Worm (Caenorhabditis elegans) whole organism, mixed stage, embryonic: ENCODE results near the gene C12D5.3.

Source experiments
- M03D4.4 ChIP-seq: sonication (generic microtip); optimal IDR thresholded peaks from 2 replicates; lab custom pipeline; 2017; ENCODE audit warnings: mild to moderate bottlenecking, missing genetic modification characterization, missing compliant biosample characterization
- blmp-1 ChIP-seq: fragments of 150-350 bp; optimal IDR thresholded peaks from 2 replicates; lab custom pipeline; 2014; ENCODE audit warnings: missing biosample characterization, missing genetic modification characterization
- ceh-39 ChIP-seq: fragments of 150-350 bp; optimal IDR thresholded peaks from 2 replicates; lab custom pipeline; 2014; ENCODE audit warnings: missing biosample characterization, missing genetic modification characterization
- ceh-43 ChIP-seq: fragments of 200-800 bp; sonication (Bioruptor generic); optimal IDR thresholded peaks from 2 replicates; lab custom pipeline; 2018; ENCODE audit warnings: mild to moderate bottlenecking, missing genetic modification characterization, moderate library complexity, missing compliant biosample characterization
- ceh-83 ChIP-seq: fragments of 200-800 bp; sonication (Bioruptor generic); optimal IDR thresholded peaks from 2 replicates; lab custom pipeline; 2018; ENCODE audit warnings: mild to moderate bottlenecking, missing genetic modification characterization, missing compliant biosample characterization
- ces-1 ChIP-seq: fragments of 150-350 bp; optimal IDR thresholded peaks from 2 replicates; lab custom pipeline; 2014; ENCODE audit warnings: missing biosample characterization, missing genetic modification reagents, missing genetic modification characterization
- cnd-1 ChIP-seq: fragments of 200-800 bp; sonication (Bioruptor generic); optimal IDR thresholded peaks from 2 replicates; lab custom pipeline; 2018; ENCODE audit warnings: mild to moderate bottlenecking, missing genetic modification characterization, missing compliant biosample characterization
- drap-1 ChIP-seq: fragments of 200-800 bp; sonication (Bioruptor generic); optimal IDR thresholded peaks from 3 replicates; lab custom pipeline; 2018; ENCODE audit warnings: mild to moderate bottlenecking, missing genetic modification characterization, missing compliant biosample characterization
- elt-1 ChIP-seq: sonication (generic microtip); optimal IDR thresholded peaks from 2 replicates; lab custom pipeline; 2017; ENCODE audit warnings: missing genetic modification characterization, mild to moderate bottlenecking, missing compliant biosample characterization, antibody characterized with exemption, moderate library complexity, borderline replicate concordance; ENCODE audit not compliant: insufficient read depth
- elt-3 ChIP-seq: fragments of 150-350 bp; optimal IDR thresholded peaks from 2 replicates; lab custom pipeline; 2014; ENCODE audit warnings: missing biosample characterization, missing genetic modification characterization
- flh-1 ChIP-seq: fragments of 200-800 bp; sonication (Bioruptor generic); optimal IDR thresholded peaks from 2 replicates; lab custom pipeline; 2018; ENCODE audit warnings: mild to moderate bottlenecking, missing genetic modification characterization, moderate library complexity, missing compliant biosample characterization
- ham-2 ChIP-seq: fragments of 200-800 bp; sonication (Bioruptor generic); optimal IDR thresholded peaks from 2 replicates; lab custom pipeline; 2018; ENCODE audit warnings: mild to moderate bottlenecking, missing genetic modification characterization, missing compliant biosample characterization
- lin-13 ChIP-seq: fragments of 150-350 bp; optimal IDR thresholded peaks from 2 replicates; lab custom pipeline; 2014; ENCODE audit warnings: missing biosample characterization, missing genetic modification characterization
- lin-32 ChIP-seq: fragments of 200-800 bp; sonication (Bioruptor generic); optimal IDR thresholded peaks from 2 replicates; lab custom pipeline; 2018; ENCODE audit warnings: mild to moderate bottlenecking, missing genetic modification characterization, missing compliant biosample characterization
- lsy-2 ChIP-seq: fragments of 150-350 bp; optimal IDR thresholded peaks from 2 replicates; lab custom pipeline; 2014; ENCODE audit warnings: missing biosample characterization, missing genetic modification characterization
- mab-5 ChIP-seq: fragments of 150-350 bp; optimal IDR thresholded peaks from 2 replicates; lab custom pipeline; 2014; ENCODE audit warnings: missing biosample characterization, missing genetic modification characterization
- mep-1 ChIP-seq: fragments of 150-350 bp; optimal IDR thresholded peaks from 2 replicates; lab custom pipeline; 2017; ENCODE audit warnings: missing biosample characterization, missing genetic modification reagents, missing genetic modification characterization, inconsistent platforms
- mls-2 ChIP-seq: sonication (generic microtip); optimal IDR thresholded peaks from 2 replicates; lab custom pipeline; 2016; ENCODE audit warnings: mild to moderate bottlenecking, missing genetic modification characterization, moderate library complexity, missing compliant biosample characterization
- nhr-12 ChIP-seq: fragments of 150-350 bp; optimal IDR thresholded peaks from 2 replicates; lab custom pipeline; 2014; ENCODE audit warnings: missing biosample characterization, missing genetic modification characterization
- nhr-2 ChIP-seq: fragments of 150-350 bp; optimal IDR thresholded peaks from 2 replicates; lab custom pipeline; 2014; ENCODE audit warnings: missing biosample characterization, missing genetic modification characterization
- nhr-237 ChIP-seq: fragments of 150-350 bp; optimal IDR thresholded peaks from 2 replicates; lab custom pipeline; 2014; ENCODE audit warnings: missing biosample characterization, missing genetic modification characterization
- nhr-28 ChIP-seq: fragments of 150-350 bp; optimal IDR thresholded peaks from 2 replicates; lab custom pipeline; 2014; ENCODE audit warnings: missing biosample characterization, missing genetic modification characterization
- nhr-76 ChIP-seq: sonication (generic microtip); optimal IDR thresholded peaks from 2 replicates; lab custom pipeline; 2017; ENCODE audit warnings: missing biosample characterization, missing genetic modification characterization
- pha-4 ChIP-seq: fragments of 150-350 bp; optimal IDR thresholded peaks from 2 replicates; lab custom pipeline; 2018; ENCODE audit warnings: missing biosample characterization, missing genetic modification reagents, missing genetic modification characterization
- sem-2 ChIP-seq: fragments of 200-800 bp; sonication (Bioruptor generic); optimal IDR thresholded peaks from 2 replicates; lab custom pipeline; 2018; ENCODE audit warnings: mild to moderate bottlenecking, missing genetic modification characterization, missing compliant biosample characterization
- sptf-1 ChIP-seq: sonication (generic microtip); optimal IDR thresholded peaks from 2 replicates; lab custom pipeline; 2017; ENCODE audit warnings: mild to moderate bottlenecking, missing genetic modification characterization, moderate library complexity, missing compliant biosample characterization
- tbx-8 ChIP-seq: fragments of 200-800 bp; sonication (Bioruptor generic); optimal IDR thresholded peaks from 2 replicates; lab custom pipeline; 2018; ENCODE audit warnings: mild to moderate bottlenecking, missing genetic modification characterization, moderate library complexity, missing compliant biosample characterization
- unc-120 ChIP-seq: sonication (generic microtip); optimal IDR thresholded peaks from 2 replicates; lab custom pipeline; 2017; ENCODE audit warnings: missing genetic modification characterization, missing compliant biosample characterization; ENCODE audit not compliant: poor library complexity, severe bottlenecking
- unc-39 ChIP-seq: fragments of 150-350 bp; optimal IDR thresholded peaks from 2 replicates; lab custom pipeline; 2014; ENCODE audit warnings: missing biosample characterization, missing genetic modification characterization
- unc-62 ChIP-seq: fragments of 150-350 bp; optimal IDR thresholded peaks from 2 replicates; lab custom pipeline; 2014; ENCODE audit warnings: missing biosample characterization, missing genetic modification reagents, missing genetic modification characterization
- zip-8 ChIP-seq: fragments of 150-350 bp; optimal IDR thresholded peaks from 2 replicates; lab custom pipeline; 2014; ENCODE audit warnings: missing biosample characterization, missing genetic modification characterization
- ztf-11 ChIP-seq: fragments of 150-350 bp; optimal IDR thresholded peaks from 2 replicates; lab custom pipeline; 2014; ENCODE audit warnings: missing biosample characterization, missing genetic modification characterization

Gene C12D5.3

DNA sequence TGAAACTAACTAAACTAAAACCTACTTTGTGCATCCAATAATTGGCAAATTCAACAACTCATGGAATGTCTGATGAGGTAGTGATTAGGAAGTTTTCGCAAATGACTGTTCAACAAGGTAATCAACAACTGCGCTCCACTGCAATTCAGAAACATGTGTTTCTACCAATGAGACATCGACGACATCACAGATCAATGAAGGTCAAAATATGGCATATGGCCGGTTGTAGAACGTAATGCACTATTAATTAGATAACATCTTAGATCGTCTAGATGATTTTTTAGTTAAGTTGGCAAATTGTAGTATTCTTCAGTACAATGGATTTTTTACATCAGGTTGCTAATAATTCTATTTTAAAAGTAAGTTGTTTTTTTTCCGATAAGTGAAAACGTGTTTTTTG lies 10.2 kb downstream of the C12D5.3 start, which contains the start of the genes nhr-94 and nhr-152:
TSS of gene nhr-94 (minus strand) at position 147 of the 400 bp plus-strand sequence.
TSS of gene nhr-152 (plus strand) at position 162 of the 400 bp plus-strand sequence.
- peak; percentile 49 for TF ChIP-seq elt-1 (tag; lab: Kevin White, UChicago)
- TF ChIP-seq mab-5 (tag; lab: Kevin White, UChicago), result no peak
- no peak for TF ChIP-seq M03D4.4 (tag; lab: Kevin White, UChicago)
- peak; percentile 81 for TF ChIP-seq nhr-2 (tag; lab: Kevin White, UChicago)
- no peak for TF ChIP-seq unc-39 (tag; lab: Kevin White, UChicago)
- TF ChIP-seq, all 35 proteins: peak for 2

DNA sequence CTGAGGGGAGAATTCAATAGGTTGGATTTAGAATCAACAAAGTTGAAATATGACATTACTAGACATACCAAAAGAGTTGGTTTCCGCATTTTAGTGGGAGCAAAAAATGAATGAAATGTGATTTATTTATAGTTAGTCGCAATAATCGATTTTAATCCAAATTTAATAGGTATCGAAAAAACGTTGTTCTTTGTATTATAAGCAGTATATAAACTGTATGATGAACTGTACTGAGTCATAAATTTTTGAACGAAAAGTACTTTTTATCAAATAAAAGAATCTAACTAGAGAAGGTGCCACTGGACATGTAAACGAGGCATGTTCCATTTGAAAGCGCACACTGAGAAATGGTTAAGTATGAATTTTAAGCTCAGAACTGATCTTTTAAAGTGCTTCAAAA lies 13.9 kb downstream of the C12D5.3 start, which contains the start of gene C12D5.9:
TSS of gene C12D5.9 (minus strand) at position 101 of the 400 bp plus-strand sequence.
- no peak for TF ChIP-seq elt-3 (tag; lab: Kevin White, UChicago)
- no peak for TF ChIP-seq elt-1 (tag; lab: Kevin White, UChicago)
- TF ChIP-seq mls-2 (tag; lab: Kevin White, UChicago), result no peak
- TF ChIP-seq nhr-237 (tag; lab: Kevin White, UChicago), result no peak
- no peak for TF ChIP-seq ztf-11 (tag; lab: Kevin White, UChicago)
- TF ChIP-seq mab-5 (tag; lab: Kevin White, UChicago), result no peak
- TF ChIP-seq flh-1 (GFP tag; lab: Kevin White, UChicago), result no peak
- no peak for TF ChIP-seq ces-1 (GFP tag; lab: Kevin White, UChicago)
- TF ChIP-seq ceh-83 (GFP tag; lab: Kevin White, UChicago), result no peak

DNA sequence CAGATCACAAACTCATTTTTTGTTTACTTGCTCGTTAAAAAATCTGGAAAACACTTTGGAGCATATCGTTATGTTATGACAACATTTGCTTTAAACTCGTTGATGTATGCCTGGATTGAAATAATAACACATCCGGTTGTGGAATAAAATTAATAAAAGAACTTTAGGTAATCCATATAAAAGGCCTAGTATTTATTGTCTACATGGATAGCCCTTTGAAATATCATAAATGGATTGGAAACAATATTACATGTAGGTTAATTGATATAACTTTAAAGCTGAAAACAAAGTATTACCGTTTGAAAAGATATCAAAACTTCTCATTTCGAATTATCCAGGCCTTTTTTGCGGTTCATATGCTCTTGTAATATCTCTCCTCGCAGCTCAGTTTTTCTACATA lies 14.6 kb downstream of the C12D5.3 start:
- no peak for TF ChIP-seq lsy-2 (tag; lab: Kevin White, UChicago)
- no peak for TF ChIP-seq unc-39 (tag; lab: Kevin White, UChicago)
- no peak for TF ChIP-seq elt-3 (tag; lab: Kevin White, UChicago)
- TF ChIP-seq drap-1 (GFP tag; lab: Kevin White, UChicago), result no peak
- no peak for TF ChIP-seq ztf-11 (tag; lab: Kevin White, UChicago)
- TF ChIP-seq nhr-237 (tag; lab: Kevin White, UChicago), result no peak
- TF ChIP-seq mep-1 (tag; lab: Kevin White, UChicago), result no peak
- no peak for TF ChIP-seq ham-2 (GFP tag; lab: Kevin White, UChicago)
- TF ChIP-seq lin-32 (GFP tag; lab: Kevin White, UChicago), result no peak
- TF ChIP-seq nhr-76 (tag; lab: Kevin White, UChicago), result no peak
- no peak for TF ChIP-seq cnd-1 (tag; lab: Kevin White, UChicago)
- no peak for TF ChIP-seq nhr-2 (tag; lab: Kevin White, UChicago)
- TF ChIP-seq mab-5 (tag; lab: Kevin White, UChicago), result no peak
- TF ChIP-seq mls-2 (tag; lab: Kevin White, UChicago), result no peak
- no peak for TF ChIP-seq sem-2
- no peak for TF ChIP-seq pha-4

DNA sequence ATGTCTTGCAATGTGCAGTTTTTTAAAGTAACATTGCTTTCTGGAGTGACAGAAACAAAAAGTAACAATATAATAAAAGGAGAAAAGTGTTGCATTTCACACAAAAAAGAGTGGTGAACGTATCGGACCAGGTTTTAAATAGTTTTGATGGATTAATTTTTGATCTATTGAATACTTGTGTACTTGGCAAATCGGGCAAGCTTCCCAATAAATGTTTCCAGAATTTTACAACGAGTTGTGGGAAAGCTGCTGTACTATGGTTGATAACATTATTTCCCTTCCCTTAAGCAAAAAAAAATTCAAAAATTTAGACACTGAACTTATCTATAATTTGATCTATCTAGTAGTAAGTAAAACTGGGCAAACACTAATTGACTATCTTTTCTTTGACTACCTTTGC lies 17.4 kb downstream of the C12D5.3 start, which contains the start of gene C12D5.10:
TSS of gene C12D5.10 (minus strand) at position 101 of the 400 bp plus-strand sequence.
- TF ChIP-seq nhr-12, result no peak
- TF ChIP-seq ham-2 (GFP tag; lab: Kevin White, UChicago), result no peak
- no peak for TF ChIP-seq ceh-83 (GFP tag; lab: Kevin White, UChicago)
- TF ChIP-seq lsy-2 (tag; lab: Kevin White, UChicago), result no peak
- no peak for TF ChIP-seq nhr-2 (tag; lab: Kevin White, UChicago)
- TF ChIP-seq ztf-11 (tag; lab: Kevin White, UChicago), result no peak
- no peak for TF ChIP-seq nhr-28 (tag; lab: Kevin White, UChicago)
- no peak for TF ChIP-seq blmp-1 (tag; lab: Kevin White, UChicago)
- TF ChIP-seq lin-13 (tag; lab: Kevin White, UChicago), result no peak
- no peak for TF ChIP-seq ceh-43 (GFP tag; lab: Kevin White, UChicago)
- TF ChIP-seq sptf-1 (tag; lab: Kevin White, UChicago), result no peak
- TF ChIP-seq ceh-39 (tag; lab: Kevin White, UChicago), result no peak
- TF ChIP-seq mep-1 (tag; lab: Kevin White, UChicago), result no peak
- no peak for TF ChIP-seq drap-1 (GFP tag; lab: Kevin White, UChicago)
- TF ChIP-seq unc-120 (tag; lab: Kevin White, UChicago), result no peak
- no peak for TF ChIP-seq unc-62
- TF ChIP-seq elt-3 (tag; lab: Kevin White, UChicago), result no peak

DNA sequence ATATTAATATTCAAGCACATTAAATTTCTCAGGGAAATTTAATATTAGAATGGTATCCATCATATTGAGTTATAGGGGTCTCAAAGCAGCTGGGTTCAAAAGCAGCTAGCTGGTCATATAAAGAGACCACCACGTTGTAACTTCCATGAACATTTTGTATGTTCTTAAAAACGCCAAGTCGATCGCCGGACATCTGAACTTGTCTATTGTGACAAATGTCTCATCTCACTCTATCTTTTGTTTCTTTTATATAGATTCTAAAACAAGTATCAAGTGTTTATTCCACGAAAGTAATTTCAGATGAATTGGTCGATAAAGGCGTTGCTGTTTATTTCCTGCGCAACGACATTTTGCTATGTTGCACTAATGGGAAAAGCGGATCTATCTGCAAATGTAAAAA lies 20.8 kb downstream of the C12D5.3 start, which contains the start of gene ZK105.3:
TSS of gene ZK105.3 (plus strand) at position 301 of the 400 bp plus-strand sequence.
- TF ChIP-seq pha-4 (no peak), nhr-12 (no peak), nhr-237 (tag; lab: Kevin White, UChicago) (no peak), sem-2 (no peak), nhr-76 (tag; lab: Kevin White, UChicago) (no peak), nhr-28 (tag; lab: Kevin White, UChicago) (no peak), mls-2 (tag; lab: Kevin White, UChicago) (no peak), zip-8 (tag; lab: Kevin White, UChicago) (no peak), tbx-8 (GFP tag; lab: Kevin White, UChicago) (no peak), ham-2 (GFP tag; lab: Kevin White, UChicago) (no peak), M03D4.4 (tag; lab: Kevin White, UChicago) (no peak), elt-3 (tag; lab: Kevin White, UChicago) (no peak), ztf-11 (tag; lab: Kevin White, UChicago) (no peak), ces-1 (GFP tag; lab: Kevin White, UChicago) (no peak), lin-32 (GFP tag; lab: Kevin White, UChicago) (no peak), unc-39 (tag; lab: Kevin White, UChicago) (no peak), lin-13 (tag; lab: Kevin White, UChicago) (no peak)
- TF ChIP-seq, all 35 proteins: peak for 0
